Fruit fly (Drosophila melanogaster) whole organism, pupa: ENCODE results near the gene CG43185.

Source experiments
- CG10348 ChIP-seq: fragments of 200-800 bp; sonication (Bioruptor generic); IDR thresholded peaks from 2 replicates; pipeline ENCODE4 v1.3.6; 2022; ENCODE audit warnings: missing biosample characterization, missing genetic modification characterization
- CG12605 ChIP-seq: fragments of 200-800 bp; sonication (Bioruptor generic); IDR thresholded peaks from 2 replicates; pipeline ENCODE4 v1.3.6; 2022; ENCODE audit warnings: missing biosample characterization, missing genetic modification characterization
- CG13204 ChIP-seq: fragments of 200-800 bp; sonication (Bioruptor generic); optimal IDR thresholded peaks from 2 replicates; lab custom pipeline; 2018; ENCODE audit warnings: missing biosample characterization, mild to moderate bottlenecking, missing genetic modification characterization, moderate library complexity
- CG14655 ChIP-seq: fragments of 200-800 bp; sonication (Bioruptor generic); optimal IDR thresholded peaks from 3 replicates; lab custom pipeline; 2017; ENCODE audit warnings: mild to moderate bottlenecking, missing biosample characterization, missing genetic modification reagents, missing genetic modification characterization
- CG15710 ChIP-seq: fragments of 200-800 bp; sonication (Bioruptor generic); optimal IDR thresholded peaks from 2 replicates; lab custom pipeline; 2018; ENCODE audit warnings: missing biosample characterization, mild to moderate bottlenecking, missing genetic modification characterization, moderate library complexity
- CG17806 ChIP-seq: fragments of 200-800 bp; sonication (Bioruptor generic); optimal IDR thresholded peaks from 2 replicates; lab custom pipeline; 2018; ENCODE audit warnings: missing biosample characterization, mild to moderate bottlenecking, missing genetic modification characterization, moderate library complexity
- CG32121 ChIP-seq: fragments of 200-800 bp; sonication (Bioruptor generic); IDR thresholded peaks from 2 replicates; pipeline ENCODE4 v1.3.6; 2022; ENCODE audit warnings: missing biosample characterization, missing genetic modification characterization
- CG34367 ChIP-seq: fragments of 200-800 bp; sonication (Bioruptor generic); optimal IDR thresholded peaks from 2 replicates; lab custom pipeline; 2018; ENCODE audit warnings: missing biosample characterization, mild to moderate bottlenecking, missing genetic modification characterization
- CG4496 ChIP-seq: fragments of 200-800 bp; sonication (Bioruptor generic); IDR thresholded peaks from 3 replicates; pipeline ENCODE4 v1.3.6; 2022; ENCODE audit warnings: missing biosample characterization, missing genetic modification characterization
- CG8159 ChIP-seq: fragments of 200-800 bp; sonication (Bioruptor generic); optimal IDR thresholded peaks from 3 replicates; lab custom pipeline; 2018; ENCODE audit warnings: missing biosample characterization, mild to moderate bottlenecking, missing genetic modification characterization, moderate library complexity
- CG8301 ChIP-seq: fragments of 200-800 bp; sonication (Bioruptor generic); optimal IDR thresholded peaks from 2 replicates; lab custom pipeline; 2018; ENCODE audit warnings: missing biosample characterization, mild to moderate bottlenecking, missing genetic modification characterization
- CG9948 ChIP-seq: fragments of 200-800 bp; sonication (Bioruptor generic); optimal IDR thresholded peaks from 2 replicates; lab custom pipeline; 2018; ENCODE audit warnings: missing biosample characterization, mild to moderate bottlenecking, missing genetic modification characterization, moderate library complexity
- D1 ChIP-seq: fragments of 200-800 bp; sonication (Bioruptor generic); optimal IDR thresholded peaks from 2 replicates; lab custom pipeline; 2018; ENCODE audit warnings: missing biosample characterization, mild to moderate bottlenecking, missing genetic modification characterization, moderate library complexity
- EcR ChIP-seq: fragments of 200-800 bp; sonication (Bioruptor generic); optimal IDR thresholded peaks from 3 replicates; lab custom pipeline; 2019; ENCODE audit warnings: missing biosample characterization, missing genetic modification characterization, mild to moderate bottlenecking, moderate library complexity, missing genetic modification reagents
- Ets98B ChIP-seq: fragments of 200-800 bp; sonication (Bioruptor generic); IDR thresholded peaks from 2 replicates; pipeline ENCODE4 v1.3.6; 2022; ENCODE audit warnings: missing biosample characterization, missing genetic modification characterization
- Pif1A ChIP-seq: fragments of 200-800 bp; sonication (Bioruptor generic); optimal IDR thresholded peaks from 3 replicates; lab custom pipeline; 2016; ENCODE audit warnings: missing biosample characterization, missing genetic modification characterization
- Pif1B ChIP-seq: fragments of 200-800 bp; sonication (Bioruptor generic); optimal IDR thresholded peaks from 3 replicates; lab custom pipeline; 2016; ENCODE audit warnings: missing biosample characterization, missing genetic modification characterization
- Snoo ChIP-seq: fragments of 200-800 bp; sonication (Bioruptor generic); optimal IDR thresholded peaks from 3 replicates; lab custom pipeline; 2017; ENCODE audit warnings: missing biosample characterization, mild to moderate bottlenecking, missing genetic modification characterization, inconsistent platforms
- fd96Ca ChIP-seq: fragments of 200-800 bp; sonication (Bioruptor generic); IDR thresholded peaks from 3 replicates; pipeline ENCODE4 v1.3.6; 2022; ENCODE audit warnings: missing biosample characterization, missing genetic modification characterization
- gl ChIP-seq: fragments of 200-800 bp; sonication (Bioruptor generic); optimal IDR thresholded peaks from 2 replicates; lab custom pipeline; 2018; ENCODE audit warnings: missing biosample characterization, mild to moderate bottlenecking, missing genetic modification characterization
- rn ChIP-seq: fragments of 200-800 bp; sonication (Bioruptor generic); IDR thresholded peaks from 2 replicates; pipeline ENCODE4 v1.3.6; 2022; ENCODE audit warnings: missing biosample characterization, missing genetic modification characterization

Gene CG43185

DNA sequence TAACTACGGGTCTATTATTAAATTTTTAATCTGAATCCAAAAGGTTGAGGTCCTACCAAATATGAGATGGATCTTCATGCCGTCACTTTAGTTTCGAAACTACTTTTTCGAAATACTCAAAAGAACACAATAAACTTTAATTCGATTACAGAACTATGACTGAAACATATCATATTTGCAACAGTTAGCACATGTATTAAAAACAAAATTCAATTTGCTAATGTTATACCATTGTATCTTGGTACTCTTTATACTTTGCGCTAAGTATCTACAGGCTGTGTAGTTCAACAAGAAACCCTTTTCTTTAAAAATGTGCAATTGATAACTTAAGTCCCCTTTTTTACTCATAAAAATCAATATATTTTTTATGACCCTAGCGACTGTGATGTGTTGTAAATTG, at the start of gene CG43185, which contains the start of gene Sfp26Ac:
CG43185 (plus strand) TSS at position 215 of the 400 bp plus-strand sequence.
Sfp26Ac (minus strand) TSS at position 101 of the 400 bp plus-strand sequence.
- TF ChIP-seq CG14655 (no peak), CG13204 (no peak), Pif1A (GFP tag; lab: Kevin White, UChicago) (no peak), CG34367 (tag; lab: Kevin White, UChicago) (no peak), Ets98B (no peak), CG4496 (GFP tag; lab: Robert Waterston, UW) (no peak), CG9948 (tag; lab: Kevin White, UChicago) (no peak), CG8159 (tag; lab: Kevin White, UChicago) (no peak), fd96Ca (no peak), Pif1B (GFP tag; lab: Kevin White, UChicago) (no peak), gl (no peak), CG17806 (tag; lab: Kevin White, UChicago) (no peak), rn (no peak), D1 (tag; lab: Kevin White, UChicago) (no peak)

DNA sequence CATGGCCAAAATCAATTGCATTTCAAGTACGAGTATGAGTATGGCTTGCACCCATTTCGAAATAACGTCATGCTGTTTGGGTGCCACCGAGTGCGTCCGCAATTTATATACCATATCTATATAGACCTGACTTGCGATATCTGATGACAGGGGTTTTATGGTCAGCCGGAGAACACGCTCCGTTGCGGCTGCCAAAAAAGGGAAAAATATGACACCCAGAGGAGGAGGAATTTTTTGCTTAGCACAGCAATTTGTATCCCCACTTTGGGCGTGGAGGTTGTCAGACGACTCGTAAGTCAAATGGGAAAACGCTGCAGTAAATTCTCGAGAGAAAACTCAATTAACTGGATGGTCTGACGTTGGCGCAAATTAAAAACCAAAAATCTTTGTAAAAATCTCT, 27.9 kb upstream of the CG43185 start:
- no peak for TF ChIP-seq Pif1B (GFP tag; lab: Kevin White, UChicago)
- no peak for TF ChIP-seq Ets98B
- TF ChIP-seq CG10348 (GFP tag; lab: Robert Waterston, UW): no peak
- no peak for TF ChIP-seq rn
- TF ChIP-seq EcR (GFP tag; lab: Kevin White, UChicago): no peak
- no peak for TF ChIP-seq CG32121 (GFP tag; lab: Robert Waterston, UW)
- no peak for TF ChIP-seq CG15710 (tag; lab: Kevin White, UChicago)
- TF ChIP-seq CG8301: no peak
- TF ChIP-seq CG4496 (GFP tag; lab: Robert Waterston, UW): no peak
- no peak for TF ChIP-seq CG8159 (tag; lab: Kevin White, UChicago)
- TF ChIP-seq CG14655: no peak
- no peak for TF ChIP-seq CG34367 (tag; lab: Kevin White, UChicago)
- no peak for TF ChIP-seq fd96Ca

DNA sequence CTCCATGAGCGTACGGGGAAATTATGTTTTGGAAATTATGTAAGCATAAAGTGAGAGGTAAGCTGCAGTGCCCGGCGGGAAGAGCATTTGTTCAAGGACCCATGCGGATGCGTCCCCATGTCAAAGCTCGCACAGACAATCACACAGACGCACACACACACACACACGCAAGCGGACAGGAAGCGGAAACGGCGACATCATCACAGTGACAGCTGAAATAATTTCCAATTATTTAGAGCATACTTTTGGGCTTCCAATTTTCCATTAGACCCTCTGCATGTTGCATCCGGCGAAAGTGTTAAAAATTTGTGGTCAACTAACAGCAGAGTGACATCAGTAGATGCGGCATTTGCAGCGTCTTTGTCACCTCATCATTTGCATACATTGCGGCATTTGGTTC, 17.9 kb upstream of the CG43185 start:
- peak; percentile 62 for TF ChIP-seq CG4496 (GFP tag; lab: Robert Waterston, UW)
- TF ChIP-seq CG9948 (tag; lab: Kevin White, UChicago): no peak

DNA sequence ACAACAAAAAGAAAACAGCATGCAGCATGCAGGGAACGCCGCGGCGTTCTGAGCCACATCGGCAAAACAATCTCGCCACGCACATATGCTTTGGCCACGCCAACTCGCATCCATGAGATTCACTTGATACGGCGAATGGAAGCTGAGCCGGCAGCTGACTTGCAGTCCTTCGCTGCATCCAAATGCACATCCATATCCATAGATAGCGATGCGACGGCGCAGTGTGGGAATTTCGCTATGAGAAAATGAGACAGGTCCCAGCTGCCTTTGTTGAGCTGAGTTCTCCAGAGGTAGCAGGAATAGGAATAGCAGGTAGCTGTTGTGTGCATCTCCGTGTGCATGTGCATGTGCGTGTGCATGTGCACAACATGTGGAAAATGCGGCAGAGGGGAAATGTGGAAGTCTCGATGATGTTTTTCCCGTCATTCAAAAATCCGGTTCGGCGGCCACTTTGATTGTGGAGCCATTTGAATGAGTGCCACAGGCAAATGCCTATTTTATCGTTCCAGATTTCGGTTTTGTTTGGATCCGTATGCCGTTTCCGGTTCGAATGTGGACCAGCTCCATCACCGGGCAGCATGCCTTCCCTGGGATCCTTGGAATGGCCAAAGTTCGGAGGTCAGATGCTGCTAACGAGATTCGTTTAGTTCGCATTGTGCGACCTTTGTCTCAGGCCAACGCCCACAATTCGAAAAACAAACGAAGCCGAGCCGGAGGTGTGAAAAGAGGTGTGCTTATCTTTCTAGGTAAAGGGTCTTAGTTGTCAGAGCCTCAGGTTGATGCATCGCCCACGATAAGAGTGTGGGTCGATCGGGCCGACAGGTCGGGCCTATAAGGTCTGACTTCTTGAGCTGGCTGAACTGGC, 13.6 kb upstream of the CG43185 start:
- no peak for TF ChIP-seq CG32121 (GFP tag; lab: Robert Waterston, UW)
- no peak for TF ChIP-seq Ets98B
- peak; percentile 24; the same call in 1 of the 3 replicates for TF ChIP-seq CG4496 (GFP tag; lab: Robert Waterston, UW)

DNA sequence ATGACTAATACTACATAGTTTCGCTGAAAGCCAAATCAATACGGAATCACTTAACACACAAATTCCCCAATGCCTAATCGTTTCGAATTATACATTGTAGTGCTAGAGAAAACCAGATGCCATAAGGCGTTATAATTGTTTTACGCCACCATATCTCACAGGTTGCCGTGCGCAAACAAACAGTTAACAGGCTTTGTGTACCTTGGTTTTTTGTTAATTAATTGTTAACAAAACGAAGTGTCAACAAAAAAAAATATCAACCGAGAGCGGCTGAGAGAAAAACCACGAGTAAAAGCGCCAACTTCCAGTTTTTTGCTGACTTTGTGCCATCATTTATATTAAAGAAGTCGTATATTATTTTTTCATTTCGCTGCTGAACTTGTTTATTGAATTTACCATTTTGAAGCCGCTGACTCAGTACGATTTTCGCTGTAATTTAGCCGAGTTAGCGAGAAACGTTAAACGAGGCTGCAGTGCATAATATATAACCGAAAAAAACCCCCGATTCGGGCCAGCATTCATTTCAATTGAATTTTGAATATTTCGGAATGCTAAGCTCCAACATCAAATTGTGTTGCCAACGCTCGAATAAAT, 8.1 kb upstream of the CG43185 start:
- no peak for TF ChIP-seq fd96Ca

DNA sequence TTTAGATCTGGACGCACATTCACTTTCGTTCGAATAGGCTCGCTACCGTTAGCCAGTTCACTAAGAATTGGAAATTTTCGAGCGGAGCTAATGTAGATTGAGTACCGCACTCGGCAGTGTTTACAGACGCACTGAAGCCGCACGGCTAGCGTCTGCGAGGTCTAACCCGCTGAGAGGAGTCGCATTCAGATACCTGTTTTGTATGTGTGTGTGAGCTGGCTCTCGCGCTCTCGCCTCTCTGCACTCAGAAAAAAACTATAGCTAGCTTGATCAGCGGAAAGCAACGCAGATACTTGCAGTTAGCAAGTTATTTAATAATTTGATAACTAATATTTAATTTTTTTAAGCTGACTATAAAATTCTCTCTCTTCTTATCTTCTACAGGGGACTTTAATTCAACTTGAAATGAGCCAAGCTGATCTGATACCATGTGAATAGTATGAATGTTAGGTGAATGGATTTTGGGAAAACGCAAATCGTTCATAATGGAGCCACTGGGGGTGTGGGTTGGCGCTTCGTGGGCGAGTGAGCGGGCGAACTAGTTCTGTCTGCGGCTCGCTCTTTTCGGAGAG, 5.2 kb upstream of the CG43185 start, which contains the start of gene rau:
rau (minus strand) TSS at position 136 of the 572 bp plus-strand sequence.
- TF ChIP-seq CG8159 (tag; lab: Kevin White, UChicago) (peak; percentile 77), CG10348 (GFP tag; lab: Robert Waterston, UW) (peak; percentile 24; the same call in 1 of the 2 replicates), D1 (tag; lab: Kevin White, UChicago) (peak; percentile 39), Ets98B (peak; percentile 76), CG4496 (GFP tag; lab: Robert Waterston, UW) (peak; percentile 80; the same call in 2 of the 3 replicates), CG17806 (tag; lab: Kevin White, UChicago) (peak; percentile 70), CG8301 (peak; percentile 83), CG9948 (tag; lab: Kevin White, UChicago) (peak; percentile 78), CG13204 (peak; percentile 63), CG32121 (GFP tag; lab: Robert Waterston, UW) (peak; percentile 79), Snoo (tag; lab: Kevin White, UChicago) (peak; percentile 70), Pif1A (GFP tag; lab: Kevin White, UChicago) (peak; percentile 84), CG14655 (peak; percentile 87), CG34367 (tag; lab: Kevin White, UChicago) (peak; percentile 66), EcR (GFP tag; lab: Kevin White, UChicago) (peak; percentile 14), Pif1B (GFP tag; lab: Kevin White, UChicago) (peak; percentile 75), CG15710 (tag; lab: Kevin White, UChicago) (peak; percentile 79), gl (peak; percentile 55), rn (0 out of 2 replicates have a peak, but pooled peaks have one; percentile 52), CG12605 (peak; percentile 36; the same call in 1 of the 2 replicates), fd96Ca (peak; percentile 84)
